Fruit fly (Drosophila melanogaster): ENCODE results near the gene Lk.
A peak's percentile ranks its signal among the peaks of the same experiment; 100 is the strongest.

The Lk gene

dm6 chr3L:14549215-14549614 is 11.3 kb downstream of the Lk start:
- TF ChIP-seq noc (tag; optimal IDR thresholded peaks at IDR 0.05): no peak

dm6 chr3L:14547811-14548765 is 12.5 kb downstream of the Lk start:
- TF ChIP-seq noc (tag; optimal IDR thresholded peaks at IDR 0.05): peak; percentile 75

DNA sequence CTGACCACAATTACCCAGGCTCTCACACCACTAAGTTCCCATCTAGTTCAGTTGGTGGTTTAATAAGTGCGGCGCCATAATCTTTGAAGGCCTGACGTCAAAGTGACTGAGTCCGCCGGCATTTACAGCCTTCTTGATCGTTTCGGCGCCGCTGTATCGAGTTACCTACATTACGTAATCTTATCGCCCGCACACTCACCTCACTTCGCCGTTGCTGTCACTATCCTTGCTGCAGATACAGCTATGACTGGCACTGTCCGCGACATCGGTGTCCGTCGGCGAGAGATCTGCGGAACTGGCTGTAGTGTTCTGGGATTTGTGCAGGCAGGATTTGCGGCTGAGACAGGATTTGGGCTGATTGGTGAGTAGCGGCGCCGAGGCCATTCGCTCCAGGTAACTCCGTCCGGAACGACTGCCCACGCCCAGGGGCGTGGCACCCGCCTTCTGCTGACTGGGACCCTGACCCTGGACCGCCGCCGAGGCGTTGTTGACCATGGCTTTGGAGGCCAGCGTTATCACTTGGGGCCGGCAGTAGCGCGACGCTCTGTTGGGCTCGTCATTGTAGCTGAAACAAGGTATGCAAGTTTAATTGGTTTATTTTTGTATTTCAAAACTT is 13.5 kb downstream of the Lk start:
- no peak for TF ChIP-seq noc (tag; optimal IDR thresholded peaks at IDR 0.05)

- no peak for TF ChIP-seq noc (tag; optimal IDR thresholded peaks at IDR 0.05)
Measured at dm6 chr3L:14544987-14545943, 15.3 kb downstream of the Lk start.

dm6 chr3L:14543971-14544655 is 16.5 kb downstream of the Lk start:
- TF ChIP-seq noc (tag; optimal IDR thresholded peaks at IDR 0.05): peak; percentile 36

dm6 chr3L:14537435-14537991 is 23.1 kb downstream of the Lk start, which contains the start of gene Mpcp2:
Mpcp2 (plus strand) TSS chr3L:14537651.
- TF ChIP-seq noc (tag; optimal IDR thresholded peaks at IDR 0.05): peak; percentile 71

- no peak for TF ChIP-seq noc (tag; optimal IDR thresholded peaks at IDR 0.05)
Measured at dm6 chr3L:14536042-14536684, 24.4 kb downstream of the Lk start, which contains the start of the genes bbg and CG43246. bbg (minus strand) TSS chr3L:14536276. CG43246 (plus strand) TSS chr3L:14536634.

dm6 chr3L:14534619-14535018 is 25.9 kb downstream of the Lk start:
- TF ChIP-seq noc (tag; optimal IDR thresholded peaks at IDR 0.05): no peak

DNA sequence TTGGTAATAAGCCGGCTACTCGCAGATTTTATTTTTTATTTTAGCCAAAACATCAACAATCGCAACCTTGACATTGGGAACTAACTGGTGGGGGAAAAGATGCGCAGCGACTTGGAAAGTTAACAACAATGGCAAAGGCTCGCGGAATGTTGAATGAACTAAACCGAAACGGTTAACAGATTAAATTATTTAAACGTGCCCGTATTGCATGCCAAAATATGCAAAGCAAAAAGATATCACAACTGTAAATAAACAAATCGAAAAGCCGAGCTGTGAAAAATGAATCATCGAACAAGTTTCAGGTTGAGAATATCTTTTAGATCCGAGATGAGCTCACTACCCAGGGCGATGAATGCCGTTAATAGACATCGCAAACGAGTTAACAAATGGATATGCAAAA is 27.5 kb downstream of the Lk start:
- TF ChIP-seq noc (tag; optimal IDR thresholded peaks at IDR 0.05): no peak

- no peak for TF ChIP-seq noc (tag; optimal IDR thresholded peaks at IDR 0.05)
Measured at dm6 chr3L:14531802-14532201, 28.8 kb downstream of the Lk start.

dm6 chr3L:14522483-14523362 is 37.8 kb downstream of the Lk start:
- no peak for TF ChIP-seq noc (tag; optimal IDR thresholded peaks at IDR 0.05)

DNA sequence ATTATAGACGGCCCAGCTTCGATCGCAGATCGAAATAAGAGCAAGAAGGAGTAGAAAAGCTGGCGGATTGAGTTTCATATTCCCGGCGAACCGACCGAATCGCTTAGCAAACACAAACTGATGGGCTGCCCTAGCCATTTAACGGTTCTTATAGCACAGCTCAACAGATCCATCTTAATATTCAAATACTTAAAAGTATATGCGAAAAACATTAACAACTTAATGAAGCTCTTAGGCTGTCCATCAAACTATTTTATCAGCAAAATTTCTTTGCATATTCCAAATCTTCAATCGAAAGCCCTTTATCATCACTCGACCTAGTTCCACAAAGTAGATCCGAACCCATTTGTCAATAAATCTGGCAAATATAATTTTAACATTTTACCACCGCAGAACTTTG is 39.0 kb downstream of the Lk start, which contains the start of gene CG4613:
Gene CG4613 (minus strand): TSS at position 101 of the 400 bp plus-strand sequence.
- no peak for TF ChIP-seq noc (tag; optimal IDR thresholded peaks at IDR 0.05)

dm6 chr3L:14517525-14517924 is 43.0 kb downstream of the Lk start, which contains the start of gene CG9592:
CG9592 (plus strand) TSS chr3L:14517825.
- TF ChIP-seq noc (tag; optimal IDR thresholded peaks at IDR 0.05): no peak
